Worm (Caenorhabditis elegans) whole organism, midembryonic: Measurements from ENCODE around the gene tag-77.

ENCODE experiments used
- T22C8.4 ChIP-seq: fragments of 200-800 bp; sonication (Bioruptor generic); IDR thresholded peaks from 2 replicates; pipeline ENCODE4 v1.3.6; 2022; ENCODE audit warnings: missing genetic modification characterization, missing compliant biosample characterization
- cog-1 ChIP-seq: sonication (generic microtip); optimal IDR thresholded peaks from 2 replicates; lab custom pipeline; 2016; ENCODE audit warnings: missing genetic modification characterization, missing compliant biosample characterization
- flt-1 ChIP-seq: fragments of 200-800 bp; sonication (Bioruptor generic); IDR thresholded peaks from 2 replicates; pipeline ENCODE4 v1.3.6; 2022; ENCODE audit warnings: missing genetic modification characterization, missing compliant biosample characterization
- klf-2 ChIP-seq: fragments of 200-800 bp; sonication (Bioruptor generic); conservative IDR thresholded peaks from 2 replicates; pipeline ENCODE4 v1.3.6; 2022; ENCODE audit warnings: missing genetic modification reagents, missing genetic modification characterization, missing compliant biosample characterization
- med-1 ChIP-seq: sonication (generic microtip); optimal IDR thresholded peaks from 2 replicates; lab custom pipeline; 2017; ENCODE audit warnings: missing genetic modification characterization, mild to moderate bottlenecking, missing compliant biosample characterization, antibody characterized with exemption, missing genetic modification reagents; ENCODE audit not compliant: insufficient read depth
- ref-1 ChIP-seq: fragments of 200-800 bp; sonication (Bioruptor generic); conservative IDR thresholded peaks from 2 replicates; pipeline ENCODE4 v1.3.6; 2022; ENCODE audit warnings: missing genetic modification reagents, missing genetic modification characterization, missing compliant biosample characterization
- tab-1 ChIP-seq: fragments of 200-800 bp; sonication (Bioruptor generic); IDR thresholded peaks from 2 replicates; pipeline ENCODE4 v1.3.6; 2022; ENCODE audit warnings: missing genetic modification characterization, missing compliant biosample characterization
- ztf-23 ChIP-seq: fragments of 200-800 bp; sonication (Bioruptor generic); IDR thresholded peaks from 2 replicates; pipeline ENCODE4 v1.3.6; 2022; ENCODE audit warnings: missing genetic modification reagents, missing genetic modification characterization, missing compliant biosample characterization
- ztf-29 ChIP-seq: fragments of 200-800 bp; sonication (Bioruptor generic); IDR thresholded peaks from 2 replicates; pipeline ENCODE4 v1.3.6; 2022; ENCODE audit warnings: missing genetic modification reagents, missing genetic modification characterization, missing compliant biosample characterization

Gene tag-77

ce11 chrIV:8523981-8524380 is 13.6 kb upstream of the tag-77 start:
- TF ChIP-seq flt-1 (GFP tag; lab: Robert Waterston, UW) (no peak), ref-1 (no peak), ztf-29 (GFP tag; lab: Robert Waterston, UW) (no peak), med-1 (GFP tag; lab: Kevin White, UChicago) (no peak), cog-1 (tag; lab: Kevin White, UChicago) (no peak)

DNA sequence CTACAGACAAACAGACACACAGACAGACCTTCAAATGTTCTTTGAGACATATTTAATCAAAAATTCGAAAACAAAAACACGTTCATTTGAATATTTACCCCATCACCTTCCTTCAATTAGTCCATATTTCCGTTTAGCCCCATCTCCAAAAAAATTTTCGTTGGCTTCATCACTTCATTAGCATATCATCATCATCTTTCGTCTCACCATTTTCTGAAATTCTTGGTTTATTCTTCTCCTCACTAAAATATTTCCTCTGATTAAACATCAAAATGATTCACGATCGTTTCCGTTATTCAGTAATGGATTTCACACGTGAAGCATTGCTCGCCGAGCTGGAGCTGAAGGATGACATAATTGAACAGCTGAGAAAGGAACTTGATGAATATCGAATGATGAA is 10.2 kb upstream of the tag-77 start, which contains the start of gene pkg-2:
Gene pkg-2, plus strand, starts transcription at position 301 of the 400 bp plus-strand sequence.
- TF ChIP-seq flt-1 (GFP tag; lab: Robert Waterston, UW) = no peak
- TF ChIP-seq cog-1 (tag; lab: Kevin White, UChicago) = no peak
- no peak for TF ChIP-seq tab-1 (GFP tag; lab: Robert Waterston, UW)
- no peak for TF ChIP-seq med-1 (GFP tag; lab: Kevin White, UChicago)
- no peak for TF ChIP-seq ztf-29 (GFP tag; lab: Robert Waterston, UW)
- no peak for TF ChIP-seq T22C8.4
- no peak for TF ChIP-seq klf-2 (GFP tag; lab: Robert Waterston, UW)
- TF ChIP-seq ztf-23 (GFP tag; lab: Robert Waterston, UW) = no peak
- no peak for TF ChIP-seq ref-1

DNA sequence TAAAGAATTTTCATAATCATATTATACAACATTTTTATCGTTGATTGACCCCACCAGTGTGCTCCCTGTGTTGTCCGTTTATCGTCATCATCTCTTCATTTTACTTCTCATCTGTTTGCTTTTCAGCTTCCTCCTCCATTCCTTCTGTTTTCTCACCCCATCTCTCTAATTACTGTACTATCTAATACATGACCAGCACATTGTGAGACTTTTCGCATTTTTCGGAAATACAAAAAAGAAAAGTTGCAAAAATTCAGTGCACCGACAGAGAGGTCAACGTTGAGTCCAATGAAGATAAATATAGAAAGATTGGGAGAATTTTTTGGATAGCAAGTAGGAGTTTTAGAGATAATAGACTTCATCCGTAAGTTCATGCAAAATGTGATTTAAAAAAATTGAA is 9.6 kb upstream of the tag-77 start:
- TF ChIP-seq klf-2 (GFP tag; lab: Robert Waterston, UW) (no peak), ref-1 (no peak), flt-1 (GFP tag; lab: Robert Waterston, UW) (no peak), tab-1 (GFP tag; lab: Robert Waterston, UW) (no peak), ztf-23 (GFP tag; lab: Robert Waterston, UW) (no peak), ztf-29 (GFP tag; lab: Robert Waterston, UW) (no peak), T22C8.4 (no peak), med-1 (GFP tag; lab: Kevin White, UChicago) (no peak), cog-1 (tag; lab: Kevin White, UChicago) (no peak)

DNA sequence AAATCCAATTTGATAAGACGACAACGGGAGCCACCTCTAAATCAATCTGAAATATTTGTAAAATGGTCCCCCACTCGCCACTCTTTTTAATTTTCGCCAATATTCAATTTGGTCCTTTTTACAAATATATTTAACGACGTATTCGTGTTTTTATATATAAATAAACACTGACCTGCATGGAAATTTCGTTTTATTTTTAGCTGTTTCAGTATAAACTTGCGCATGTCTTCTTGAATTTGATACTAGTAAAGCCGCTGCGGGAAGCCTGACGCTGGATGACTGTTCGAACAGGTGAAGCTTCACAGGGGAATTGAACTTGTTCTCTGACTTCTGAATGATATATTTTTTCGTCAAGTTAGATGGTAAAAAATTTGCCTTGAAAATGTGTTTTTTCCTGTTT is 4.2 kb upstream of the tag-77 start:
- TF ChIP-seq klf-2 (GFP tag; lab: Robert Waterston, UW) (no peak), flt-1 (GFP tag; lab: Robert Waterston, UW) (no peak), ref-1 (no peak), ztf-23 (GFP tag; lab: Robert Waterston, UW) (no peak), T22C8.4 (no peak), med-1 (GFP tag; lab: Kevin White, UChicago) (no peak), cog-1 (tag; lab: Kevin White, UChicago) (no peak), tab-1 (GFP tag; lab: Robert Waterston, UW) (no peak), ztf-29 (GFP tag; lab: Robert Waterston, UW) (no peak)

ce11 chrIV:8513619-8514018 is 3.3 kb upstream of the tag-77 start, which contains the start of gene cks-1:
Gene cks-1, plus strand, starts transcription at chrIV:8513919.
- TF ChIP-seq flt-1 (GFP tag; lab: Robert Waterston, UW) = no peak
- TF ChIP-seq ref-1 = no peak
- TF ChIP-seq ztf-23 (GFP tag; lab: Robert Waterston, UW) = no peak
- TF ChIP-seq med-1 (GFP tag; lab: Kevin White, UChicago) = no peak
- TF ChIP-seq ztf-29 (GFP tag; lab: Robert Waterston, UW) = no peak
- TF ChIP-seq klf-2 (GFP tag; lab: Robert Waterston, UW) = no peak
- no peak for TF ChIP-seq T22C8.4
- TF ChIP-seq cog-1 (tag; lab: Kevin White, UChicago) = no peak
- no peak for TF ChIP-seq tab-1 (GFP tag; lab: Robert Waterston, UW)

DNA sequence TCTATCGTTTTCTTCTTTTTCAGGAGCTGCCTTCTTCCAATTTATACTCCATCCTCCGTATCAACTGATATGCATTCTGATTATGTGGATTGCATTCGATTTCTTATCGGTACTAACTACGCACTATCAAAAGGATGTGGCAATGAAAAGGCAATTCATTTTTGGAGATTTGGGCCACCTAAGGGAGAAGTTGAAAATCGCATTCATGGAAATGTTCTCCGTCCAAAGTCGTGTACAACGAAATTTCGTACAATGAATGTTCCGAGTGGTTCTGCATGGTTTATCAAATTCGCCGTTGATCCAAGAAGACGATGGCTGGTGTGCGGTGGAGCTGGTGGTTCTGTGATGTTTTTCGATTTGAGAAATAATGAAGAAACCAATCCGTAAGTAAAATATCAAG is 2.3 kb upstream of the tag-77 start, which contains the start of gene C09G4.4:
Gene C09G4.4, plus strand, starts transcription at position 301 of the 400 bp plus-strand sequence.
- TF ChIP-seq flt-1 (GFP tag; lab: Robert Waterston, UW) (no peak), tab-1 (GFP tag; lab: Robert Waterston, UW) (no peak), ref-1 (no peak), cog-1 (tag; lab: Kevin White, UChicago) (no peak), ztf-23 (GFP tag; lab: Robert Waterston, UW) (no peak), T22C8.4 (no peak), klf-2 (GFP tag; lab: Robert Waterston, UW) (no peak), med-1 (GFP tag; lab: Kevin White, UChicago) (no peak), ztf-29 (GFP tag; lab: Robert Waterston, UW) (no peak)

DNA sequence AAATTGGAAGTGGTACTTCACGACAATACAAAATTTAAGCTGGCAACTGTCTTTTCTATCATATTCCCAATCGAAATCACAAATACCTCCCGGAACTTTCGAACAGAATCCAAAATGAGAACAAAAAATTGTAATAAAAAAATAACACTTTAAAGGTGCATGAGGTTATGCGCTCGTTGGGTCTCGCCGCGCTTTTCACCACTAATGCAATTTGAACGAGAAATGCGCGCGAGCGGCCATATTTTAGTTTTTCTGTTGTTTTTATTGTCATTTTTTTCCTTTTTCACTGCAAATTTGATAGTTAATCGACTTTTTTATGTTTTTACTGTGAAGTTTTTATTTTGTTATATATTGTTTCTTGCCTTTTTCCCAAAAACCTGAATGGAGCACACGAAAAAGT is 708 bp upstream of the tag-77 start, which contains the start of gene mes-6:
Gene mes-6, plus strand, starts transcription at position 229 of the 400 bp plus-strand sequence.
- TF ChIP-seq ztf-23 (GFP tag; lab: Robert Waterston, UW) = no peak
- TF ChIP-seq klf-2 (GFP tag; lab: Robert Waterston, UW) = no peak
- no peak for TF ChIP-seq tab-1 (GFP tag; lab: Robert Waterston, UW)
- TF ChIP-seq flt-1 (GFP tag; lab: Robert Waterston, UW) = no peak

DNA sequence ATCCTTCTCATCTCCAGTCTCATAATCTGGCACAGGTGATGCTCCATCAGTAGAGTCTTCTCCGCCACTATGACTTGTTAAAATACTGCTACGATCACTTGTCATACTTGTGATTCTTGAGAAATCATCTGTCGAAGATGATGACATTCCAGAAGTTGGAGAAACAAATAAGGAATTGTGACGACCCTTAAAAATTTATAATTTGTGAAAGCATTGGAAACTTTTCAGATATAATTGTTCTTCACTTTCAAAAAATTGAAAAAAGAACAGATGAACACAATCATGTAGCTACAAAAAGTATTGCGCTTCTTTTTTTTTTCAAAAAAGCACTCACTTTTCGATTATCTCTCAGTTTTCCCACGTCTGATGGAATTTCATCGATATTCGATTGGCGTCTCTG is 4.3 kb downstream of the tag-77 start:
- TF ChIP-seq ztf-23 (GFP tag; lab: Robert Waterston, UW) = no peak
- TF ChIP-seq klf-2 (GFP tag; lab: Robert Waterston, UW) = no peak
- no peak for TF ChIP-seq T22C8.4
- TF ChIP-seq cog-1 (tag; lab: Kevin White, UChicago) = no peak
- TF ChIP-seq med-1 (GFP tag; lab: Kevin White, UChicago) = no peak
- TF ChIP-seq tab-1 (GFP tag; lab: Robert Waterston, UW) = no peak
- TF ChIP-seq ref-1 = no peak
- no peak for TF ChIP-seq flt-1 (GFP tag; lab: Robert Waterston, UW)

DNA sequence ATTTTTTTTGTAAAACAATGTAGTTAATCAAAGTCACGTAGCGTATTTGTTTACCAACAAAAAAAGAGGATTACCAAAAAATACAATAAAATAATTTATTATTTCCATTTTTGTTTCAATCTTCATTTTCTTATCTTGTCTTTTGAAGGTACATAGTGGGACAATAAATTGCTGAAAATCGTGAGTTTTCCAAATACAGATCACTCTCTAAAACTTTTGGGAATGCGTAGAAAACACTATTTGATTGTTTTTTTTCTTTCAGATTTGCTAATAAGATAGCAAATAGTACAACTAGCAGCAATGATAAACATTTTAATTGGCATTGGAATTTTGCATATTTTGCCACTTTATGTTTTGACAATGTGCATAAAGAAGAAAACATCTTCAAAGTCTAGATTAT is 9.0 kb downstream of the tag-77 start, which contains the start of gene C28C12.1:
Gene C28C12.1, plus strand, starts transcription at position 301 of the 400 bp plus-strand sequence.
- no peak for TF ChIP-seq klf-2 (GFP tag; lab: Robert Waterston, UW)
- TF ChIP-seq ref-1 = no peak
- TF ChIP-seq T22C8.4 = no peak
- TF ChIP-seq tab-1 (GFP tag; lab: Robert Waterston, UW) = no peak
- no peak for TF ChIP-seq flt-1 (GFP tag; lab: Robert Waterston, UW)
- TF ChIP-seq ztf-29 (GFP tag; lab: Robert Waterston, UW) = no peak
- TF ChIP-seq cog-1 (tag; lab: Kevin White, UChicago) = no peak
- no peak for TF ChIP-seq med-1 (GFP tag; lab: Kevin White, UChicago)
- TF ChIP-seq ztf-23 (GFP tag; lab: Robert Waterston, UW) = no peak
